Worm (Caenorhabditis elegans): ENCODE results near the gene nhr-199.

ce11 chrV:15654124-15654523 lies 45.6 kb downstream of the nhr-199 start, which contains the start of gene F53E4.2:
- TF ChIP-seq pha-4 (tag; optimal IDR thresholded peaks at IDR 0.05) (no peak), unc-62 (GFP tag; optimal IDR thresholded peaks at IDR 0.05) (no peak), nhr-77 (tag; optimal IDR thresholded peaks at IDR 0.05) (no peak), lin-15B (tag; optimal IDR thresholded peaks at IDR 0.05) (no peak), nhr-12 (tag; optimal IDR thresholded peaks at IDR 0.05) (no peak), elt-2 (tag; optimal IDR thresholded peaks at IDR 0.05) (no peak), ztf-11 (tag; optimal IDR thresholded peaks at IDR 0.05) (no peak), nhr-237 (tag; optimal IDR thresholded peaks at IDR 0.05) (no peak), ZK546.5 (tag; optimal IDR thresholded peaks at IDR 0.05) (no peak), nhr-76 (tag; optimal IDR thresholded peaks at IDR 0.05) (no peak), ama-1 (optimal IDR thresholded peaks at IDR 0.05) (no peak), snpc-4 (tag; optimal IDR thresholded peaks at IDR 0.05) (no peak), fkh-10 (GFP tag; optimal IDR thresholded peaks at IDR 0.05) (no peak)
